Fruit fly (Drosophila melanogaster) whole organism, wandering third instar larva: ENCODE measurements around the gene CG34012.

Source experiments
- GATAd ChIP-seq: sonication (Bioruptor generic); optimal IDR thresholded peaks from 2 replicates; lab custom pipeline; 2016; ENCODE audit warnings: missing biosample characterization, missing genetic modification characterization
- Hnf4 ChIP-seq: fragments of 200-800 bp; sonication (Bioruptor generic); optimal IDR thresholded peaks from 2 replicates; lab custom pipeline; 2016; ENCODE audit warnings: missing biosample characterization, mild to moderate bottlenecking, missing genetic modification characterization
- lola ChIP-seq: fragments of >200 bp; optimal IDR thresholded peaks from 2 replicates; lab custom pipeline; 2017; ENCODE audit warnings: missing biosample characterization, missing genetic modification characterization

DNA sequence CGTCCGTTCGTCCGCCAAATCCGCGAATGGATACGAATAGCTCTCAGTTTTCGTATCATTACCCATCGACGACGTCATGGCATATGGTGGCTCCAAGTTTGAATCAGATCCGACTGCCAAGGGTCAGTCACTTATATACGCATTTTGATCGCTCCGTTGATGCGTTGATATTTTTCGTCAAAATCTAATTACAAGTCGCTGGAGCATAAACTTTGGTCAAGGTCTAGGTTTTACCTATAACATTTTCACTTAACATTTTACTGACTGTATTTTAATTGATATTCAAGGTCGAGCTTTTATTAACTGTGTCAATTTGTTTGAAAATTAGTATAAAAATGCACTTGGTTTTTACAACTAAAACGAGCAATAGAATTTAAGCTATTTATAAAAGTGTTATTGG is 7.7 kb downstream of the CG34012 start, which contains the start of gene Elo68beta:
- TF ChIP-seq GATAd (GFP tag; lab: Kevin White, UChicago): no peak
- TF ChIP-seq Hnf4 (GFP tag; lab: Kevin White, UChicago): no peak
- TF ChIP-seq lola (GFP tag; lab: Kevin White, UChicago): no peak
